Worm (Caenorhabditis elegans) whole organism, young adult: ENCODE results near the gene abu-14.

ENCODE experiments used
- efl-1 ChIP-seq: fragments of 150-350 bp; optimal IDR thresholded peaks from 2 replicates; lab custom pipeline; 2014; ENCODE audit warnings: missing biosample characterization, missing genetic modification reagents, missing genetic modification characterization
- egl-44 ChIP-seq: fragments of 200-800 bp; sonication (Bioruptor generic); IDR thresholded peaks from 2 replicates; pipeline ENCODE4 v1.3.6; 2022; ENCODE audit warnings: missing genetic modification reagents, missing genetic modification characterization, missing compliant biosample characterization
- sdz-38 ChIP-seq: sonication (generic microtip); optimal IDR thresholded peaks from 2 replicates; lab custom pipeline; 2016; ENCODE audit warnings: missing genotype, missing genetic modification characterization, missing compliant biosample characterization
- unc-62 ChIP-seq: fragments of 150-350 bp; optimal IDR thresholded peaks from 2 replicates; lab custom pipeline; 2014; ENCODE audit warnings: missing biosample characterization, missing genetic modification reagents, missing genetic modification characterization

- TF ChIP-seq egl-44 (GFP tag; lab: Robert Waterston, UW) (no peak), efl-1 (GFP tag; lab: Kevin White, UChicago) (no peak), unc-62 (GFP tag; lab: Kevin White, UChicago) (no peak), sdz-38 (tag; lab: Kevin White, UChicago) (no peak)
Measured at ce11 chrII:9241610-9242009, 14.6 kb upstream of the abu-14 start.
